Fruit fly (Drosophila melanogaster): ENCODE results near the gene Sbat.

Gene Sbat

DNA sequence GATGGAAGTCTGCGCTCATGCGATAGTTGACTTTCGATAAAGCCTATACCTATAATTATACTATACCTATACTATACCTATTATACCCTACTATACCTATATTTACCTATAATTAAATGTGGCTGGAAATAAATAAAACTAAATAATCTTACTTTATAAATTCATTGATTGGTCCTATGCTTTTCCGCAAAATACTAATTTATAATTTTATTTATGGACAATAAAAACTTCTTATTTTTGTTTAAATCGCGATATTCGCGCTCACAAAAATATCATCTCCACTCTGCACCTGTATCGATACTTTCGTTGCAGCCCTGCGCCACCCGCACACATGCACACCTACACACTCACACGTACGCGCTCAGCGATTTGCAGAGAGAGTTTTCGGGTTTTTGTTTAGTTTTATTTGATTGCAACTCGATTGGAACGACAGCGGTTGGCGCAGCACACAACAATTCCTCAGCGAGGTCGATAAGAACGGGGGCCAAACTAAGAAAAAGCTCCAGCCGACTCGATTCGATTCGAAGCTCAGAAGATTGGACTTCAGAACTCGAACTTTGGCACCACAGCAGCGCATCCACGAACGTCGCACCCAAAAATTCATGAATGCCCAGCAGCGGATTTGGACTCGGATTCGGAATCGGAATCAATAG lies 3.5 kb upstream of the Sbat start, which contains the start of gene CG8814 (continued):
- TF ChIP-seq row (GFP tag; IDR thresholded peaks at IDR 0.05) (peak; percentile 94), CG10274 (GFP tag; optimal IDR thresholded peaks at IDR 0.05) (peak; percentile 74), Poxn (GFP tag; IDR thresholded peaks at IDR 0.05) (no peak), twi (tag; optimal IDR thresholded peaks at IDR 0.05) (peak; percentile 69), CG1647 (GFP tag; optimal IDR thresholded peaks at IDR 0.05) (peak; percentile 48), trem (tag; optimal IDR thresholded peaks at IDR 0.05) (peak; percentile 66), CG7786 (GFP tag; optimal IDR thresholded peaks at IDR 0.05) (peak; percentile 15), CG16779 (GFP tag; IDR thresholded peaks at IDR 0.05) (no peak), phol (tag; optimal IDR thresholded peaks at IDR 0.05) (peak; percentile 88), Side (GFP tag; optimal IDR thresholded peaks at IDR 0.05) (no peak), Gug (GFP tag; IDR thresholded peaks at IDR 0.05) (peak; percentile 77; the same call in 3 of the 4 replicates), Adf1 (GFP tag; IDR thresholded peaks at IDR 0.05) (peak; percentile 40), pnt (GFP tag; optimal IDR thresholded peaks at IDR 0.05) (no peak), cas (GFP tag; IDR thresholded peaks at IDR 0.05) (peak; percentile 49; the same call in 1 of the 2 replicates), lmd (GFP tag; IDR thresholded peaks at IDR 0.05) (peak; percentile 57; the same call in 1 of the 2 replicates), CG10959 (GFP tag; IDR thresholded peaks at IDR 0.05) (no peak), CG10462 (GFP tag; optimal IDR thresholded peaks at IDR 0.05) (peak; percentile 65), amos (GFP tag; IDR thresholded peaks at IDR 0.05; ENCODE audit: partially characterized antibody) (peak; percentile 79), CG4404 (GFP tag; IDR thresholded peaks at IDR 0.05) (peak; percentile 80), so (GFP tag; IDR thresholded peaks at IDR 0.05) (peak; percentile 62; the same call in 1 of the 3 replicates), Atf3 (GFP tag; optimal IDR thresholded peaks at IDR 0.05) (peak; percentile 8), lbe (GFP tag; optimal IDR thresholded peaks at IDR 0.05) (no peak), HLH3B (GFP tag; IDR thresholded peaks at IDR 0.05) (peak; percentile 32; the same call in 1 of the 2 replicates), Nf-YC (tag; optimal IDR thresholded peaks at IDR 0.05) (peak; percentile 80), Mad (GFP tag; optimal IDR thresholded peaks at IDR 0.05) (peak; percentile 39), slp2 (GFP tag; optimal IDR thresholded peaks at IDR 0.05) (no peak), CG6683 (GFP tag; optimal IDR thresholded peaks at IDR 0.05) (no peak), CG4820 (GFP tag; optimal IDR thresholded peaks at IDR 0.05) (peak; percentile 59), sens (GFP tag) (peak; percentile 85), ind (GFP tag; optimal IDR thresholded peaks at IDR 0.05) (peak; percentile 71), CG16813 (GFP tag; IDR thresholded peaks at IDR 0.05; ENCODE audit: partially characterized antibody) (peak; percentile 85), CG34422 (GFP tag; IDR thresholded peaks at IDR 0.05) (peak; percentile 10), CG17328 (GFP tag; IDR thresholded peaks at IDR 0.05) (0 out of 2 replicates have a peak, but pooled peaks have one; percentile 5), knrl (GFP tag; IDR thresholded peaks at IDR 0.05; ENCODE audit: partially characterized antibody) (peak; percentile 89), z (GFP tag; IDR thresholded peaks at IDR 0.05) (no peak), Fer3 (tag; optimal IDR thresholded peaks at IDR 0.05) (peak; percentile 14), chm (GFP tag; IDR thresholded peaks at IDR 0.05) (0 out of 2 replicates have a peak, but pooled peaks have one; percentile 11), toy (GFP tag; IDR thresholded peaks at IDR 0.05) (no peak), CG11085 (GFP tag; IDR thresholded peaks at IDR 0.05) (peak; percentile 69), gsb (GFP tag; IDR thresholded peaks at IDR 0.05) (no peak), corto (GFP tag; optimal IDR thresholded peaks at IDR 0.05) (peak; percentile 25), pfk (GFP tag; optimal IDR thresholded peaks at IDR 0.05) (no peak), ham (GFP tag; IDR thresholded peaks at IDR 0.05) (no peak), CG11560 (tag; IDR thresholded peaks at IDR 0.05) (peak; percentile 67; the same call in 1 of the 3 replicates), Awh (GFP tag; IDR thresholded peaks at IDR 0.05) (no peak), mld (GFP tag; IDR thresholded peaks at IDR 0.05; ENCODE audit: partially characterized antibody) (peak; percentile 68; the same call in 2 of the 3 replicates), ab (GFP tag; optimal IDR thresholded peaks at IDR 0.05) (no peak), CG33213 (GFP tag; optimal IDR thresholded peaks at IDR 0.05) (no peak), CG18764 (GFP tag; optimal IDR thresholded peaks at IDR 0.05) (peak; percentile 45), dati (GFP tag; IDR thresholded peaks at IDR 0.05) (no peak), onecut (GFP tag; IDR thresholded peaks at IDR 0.05) (no peak)
